Fruit fly (Drosophila melanogaster) whole organism, pupa: ENCODE measurements around the gene CG18304.
A peak's percentile ranks its signal among the peaks of the same experiment; 100 is the strongest.

Experiments used
- CG10348 ChIP-seq: fragments of 200-800 bp; sonication (Bioruptor generic); IDR thresholded peaks from 2 replicates; pipeline ENCODE4 v1.3.6; 2022; ENCODE audit warnings: missing biosample characterization, missing genetic modification characterization
- CG12605 ChIP-seq: fragments of 200-800 bp; sonication (Bioruptor generic); IDR thresholded peaks from 2 replicates; pipeline ENCODE4 v1.3.6; 2022; ENCODE audit warnings: missing biosample characterization, missing genetic modification characterization
- CG13204 ChIP-seq: fragments of 200-800 bp; sonication (Bioruptor generic); optimal IDR thresholded peaks from 2 replicates; lab custom pipeline; 2018; ENCODE audit warnings: missing biosample characterization, mild to moderate bottlenecking, missing genetic modification characterization, moderate library complexity
- CG14655 ChIP-seq: fragments of 200-800 bp; sonication (Bioruptor generic); optimal IDR thresholded peaks from 3 replicates; lab custom pipeline; 2017; ENCODE audit warnings: mild to moderate bottlenecking, missing biosample characterization, missing genetic modification reagents, missing genetic modification characterization
- CG15710 ChIP-seq: fragments of 200-800 bp; sonication (Bioruptor generic); optimal IDR thresholded peaks from 2 replicates; lab custom pipeline; 2018; ENCODE audit warnings: missing biosample characterization, mild to moderate bottlenecking, missing genetic modification characterization, moderate library complexity
- CG17806 ChIP-seq: fragments of 200-800 bp; sonication (Bioruptor generic); optimal IDR thresholded peaks from 2 replicates; lab custom pipeline; 2018; ENCODE audit warnings: missing biosample characterization, mild to moderate bottlenecking, missing genetic modification characterization, moderate library complexity
- CG32121 ChIP-seq: fragments of 200-800 bp; sonication (Bioruptor generic); IDR thresholded peaks from 2 replicates; pipeline ENCODE4 v1.3.6; 2022; ENCODE audit warnings: missing biosample characterization, missing genetic modification characterization
- CG34367 ChIP-seq: fragments of 200-800 bp; sonication (Bioruptor generic); optimal IDR thresholded peaks from 2 replicates; lab custom pipeline; 2018; ENCODE audit warnings: missing biosample characterization, mild to moderate bottlenecking, missing genetic modification characterization
- CG4496 ChIP-seq: fragments of 200-800 bp; sonication (Bioruptor generic); IDR thresholded peaks from 3 replicates; pipeline ENCODE4 v1.3.6; 2022; ENCODE audit warnings: missing biosample characterization, missing genetic modification characterization
- CG8159 ChIP-seq: fragments of 200-800 bp; sonication (Bioruptor generic); optimal IDR thresholded peaks from 3 replicates; lab custom pipeline; 2018; ENCODE audit warnings: missing biosample characterization, mild to moderate bottlenecking, missing genetic modification characterization, moderate library complexity
- CG8301 ChIP-seq: fragments of 200-800 bp; sonication (Bioruptor generic); optimal IDR thresholded peaks from 2 replicates; lab custom pipeline; 2018; ENCODE audit warnings: missing biosample characterization, mild to moderate bottlenecking, missing genetic modification characterization
- CG9948 ChIP-seq: fragments of 200-800 bp; sonication (Bioruptor generic); optimal IDR thresholded peaks from 2 replicates; lab custom pipeline; 2018; ENCODE audit warnings: missing biosample characterization, mild to moderate bottlenecking, missing genetic modification characterization, moderate library complexity
- D1 ChIP-seq: fragments of 200-800 bp; sonication (Bioruptor generic); optimal IDR thresholded peaks from 2 replicates; lab custom pipeline; 2018; ENCODE audit warnings: missing biosample characterization, mild to moderate bottlenecking, missing genetic modification characterization, moderate library complexity
- EcR ChIP-seq: fragments of 200-800 bp; sonication (Bioruptor generic); optimal IDR thresholded peaks from 3 replicates; lab custom pipeline; 2019; ENCODE audit warnings: missing biosample characterization, missing genetic modification characterization, mild to moderate bottlenecking, moderate library complexity, missing genetic modification reagents
- Ets98B ChIP-seq: fragments of 200-800 bp; sonication (Bioruptor generic); IDR thresholded peaks from 2 replicates; pipeline ENCODE4 v1.3.6; 2022; ENCODE audit warnings: missing biosample characterization, missing genetic modification characterization
- Pif1A ChIP-seq: fragments of 200-800 bp; sonication (Bioruptor generic); optimal IDR thresholded peaks from 3 replicates; lab custom pipeline; 2016; ENCODE audit warnings: missing biosample characterization, missing genetic modification characterization
- Pif1B ChIP-seq: fragments of 200-800 bp; sonication (Bioruptor generic); optimal IDR thresholded peaks from 3 replicates; lab custom pipeline; 2016; ENCODE audit warnings: missing biosample characterization, missing genetic modification characterization
- Snoo ChIP-seq: fragments of 200-800 bp; sonication (Bioruptor generic); optimal IDR thresholded peaks from 3 replicates; lab custom pipeline; 2017; ENCODE audit warnings: missing biosample characterization, mild to moderate bottlenecking, missing genetic modification characterization, inconsistent platforms
- fd96Ca ChIP-seq: fragments of 200-800 bp; sonication (Bioruptor generic); IDR thresholded peaks from 3 replicates; pipeline ENCODE4 v1.3.6; 2022; ENCODE audit warnings: missing biosample characterization, missing genetic modification characterization
- gl ChIP-seq: fragments of 200-800 bp; sonication (Bioruptor generic); optimal IDR thresholded peaks from 2 replicates; lab custom pipeline; 2018; ENCODE audit warnings: missing biosample characterization, mild to moderate bottlenecking, missing genetic modification characterization
- rn ChIP-seq: fragments of 200-800 bp; sonication (Bioruptor generic); IDR thresholded peaks from 2 replicates; pipeline ENCODE4 v1.3.6; 2022; ENCODE audit warnings: missing biosample characterization, missing genetic modification characterization

Gene CG18304

DNA sequence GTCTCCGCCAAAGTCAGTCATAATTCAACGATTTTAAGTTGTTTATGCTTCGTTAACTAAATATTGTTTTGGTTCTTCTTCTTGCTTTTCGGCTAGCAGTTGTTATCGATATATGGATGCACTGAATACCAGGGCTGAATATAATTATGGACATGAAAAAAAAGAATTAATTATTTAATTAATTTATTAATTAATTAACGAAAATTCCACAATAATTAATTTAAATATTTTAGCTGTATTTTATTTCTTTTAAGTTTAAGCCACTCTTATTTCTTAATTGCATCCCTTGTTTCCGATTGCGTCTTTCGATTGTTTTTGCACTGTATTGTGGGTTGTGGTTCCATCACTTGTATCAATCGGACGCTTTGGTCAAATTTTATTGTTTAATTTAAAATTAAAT lies 7.5 kb upstream of the CG18304 start, which contains the start of the genes Gas41 and SA1:
TSS of gene Gas41 (minus strand) at position 112 of the 400 bp plus-strand sequence.
TSS of gene SA1 (plus strand) at position 326 of the 400 bp plus-strand sequence.
- TF ChIP-seq Pif1A (GFP tag; lab: Kevin White, UChicago) (no peak), CG12605 (GFP tag; lab: Robert Waterston, UW) (no peak), Ets98B (GFP tag; lab: Robert Waterston, UW) (peak; percentile 85), Snoo (tag; lab: Kevin White, UChicago) (peak; percentile 30), CG8301 (tag; lab: Kevin White, UChicago) (no peak), CG32121 (GFP tag; lab: Robert Waterston, UW) (peak; percentile 86), CG9948 (tag; lab: Kevin White, UChicago) (peak; percentile 82), fd96Ca (no peak), CG17806 (tag; lab: Kevin White, UChicago) (peak; percentile 86), EcR (no peak), D1 (tag; lab: Kevin White, UChicago) (no peak), CG4496 (GFP tag; lab: Robert Waterston, UW) (peak; percentile 87), CG34367 (tag; lab: Kevin White, UChicago) (peak; percentile 48), CG13204 (GFP tag; lab: Kevin White, UChicago) (no peak), CG8159 (tag; lab: Kevin White, UChicago) (peak; percentile 82), gl (tag; lab: Kevin White, UChicago) (peak; percentile 25), CG14655 (no peak), CG15710 (peak; percentile 92), rn (GFP tag; lab: Robert Waterston, UW) (peak; percentile 70), CG10348 (GFP tag; lab: Robert Waterston, UW) (no peak), Pif1B (GFP tag; lab: Kevin White, UChicago) (no peak)

- TF ChIP-seq CG12605 (GFP tag; lab: Robert Waterston, UW) (peak; percentile 42; the same call in 1 of the 2 replicates), CG9948 (tag; lab: Kevin White, UChicago) (no peak), EcR (peak; percentile 58), CG34367 (tag; lab: Kevin White, UChicago) (peak; percentile 8)
These were observed 5.9 kb upstream of the CG18304 start, which contains the start of gene ihog for dm6 chr2L:6948540-6948942. Gene ihog (minus strand): TSS chr2L:6948808.

DNA sequence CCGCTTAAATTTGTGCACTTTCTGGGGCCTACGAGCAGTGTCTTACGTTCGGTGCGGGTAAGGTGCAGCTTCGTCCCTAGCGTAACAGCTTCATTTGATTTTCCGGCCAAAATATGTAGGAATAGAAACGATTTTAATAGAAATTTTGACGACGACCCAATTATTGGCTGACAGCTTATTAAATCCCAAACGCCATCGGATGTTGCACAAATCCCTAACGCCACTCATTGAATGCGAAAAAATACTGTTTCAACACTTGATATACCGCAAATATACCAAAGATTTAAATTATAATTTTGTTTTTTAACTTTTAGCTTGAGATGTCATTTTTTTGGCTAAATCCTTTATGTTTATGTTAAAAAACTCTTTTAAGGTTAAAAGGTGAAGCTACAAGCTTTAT lies 2.5 kb upstream of the CG18304 start, which contains the start of gene Fgop2:
TSS of gene Fgop2 (minus strand) at position 202 of the 400 bp plus-strand sequence.
- TF ChIP-seq rn (GFP tag; lab: Robert Waterston, UW): no peak
- no peak for TF ChIP-seq CG13204 (GFP tag; lab: Kevin White, UChicago)
- TF ChIP-seq CG32121 (GFP tag; lab: Robert Waterston, UW): no peak
- no peak for TF ChIP-seq CG12605 (GFP tag; lab: Robert Waterston, UW)
- no peak for TF ChIP-seq CG8301 (tag; lab: Kevin White, UChicago)

DNA sequence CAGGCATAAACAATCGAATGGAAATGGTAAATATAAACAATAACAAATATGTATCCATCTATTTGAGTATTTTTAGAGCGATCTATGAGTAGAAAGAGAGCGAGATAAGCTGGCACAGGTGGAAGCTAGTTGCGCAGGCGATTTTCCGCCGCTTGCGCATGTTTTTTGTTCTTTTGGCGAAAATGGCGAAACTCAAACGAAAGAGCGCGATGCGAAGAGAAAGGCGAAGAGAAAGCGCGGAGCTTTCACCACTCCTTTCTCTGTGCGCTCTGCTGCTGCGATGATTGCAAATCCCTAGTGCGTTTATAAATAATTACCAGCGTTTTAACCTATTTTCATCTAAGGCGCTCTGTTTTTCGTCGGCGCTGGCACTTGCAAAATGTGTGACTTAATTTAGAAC lies 883 bp downstream of the CG18304 start:
- no peak for TF ChIP-seq CG14655
- no peak for TF ChIP-seq CG8159 (tag; lab: Kevin White, UChicago)
- no peak for TF ChIP-seq Pif1A (GFP tag; lab: Kevin White, UChicago)
- no peak for TF ChIP-seq CG10348 (GFP tag; lab: Robert Waterston, UW)
- TF ChIP-seq CG32121 (GFP tag; lab: Robert Waterston, UW): no peak
- no peak for TF ChIP-seq EcR
- no peak for TF ChIP-seq fd96Ca
- TF ChIP-seq CG12605 (GFP tag; lab: Robert Waterston, UW): no peak
- no peak for TF ChIP-seq gl (tag; lab: Kevin White, UChicago)
- no peak for TF ChIP-seq D1 (tag; lab: Kevin White, UChicago)
- TF ChIP-seq Pif1B (GFP tag; lab: Kevin White, UChicago): no peak
- no peak for TF ChIP-seq CG13204 (GFP tag; lab: Kevin White, UChicago)
- no peak for TF ChIP-seq CG9948 (tag; lab: Kevin White, UChicago)
- no peak for TF ChIP-seq Ets98B (GFP tag; lab: Robert Waterston, UW)
- no peak for TF ChIP-seq Snoo (tag; lab: Kevin White, UChicago)
- TF ChIP-seq CG8301 (tag; lab: Kevin White, UChicago): no peak
- TF ChIP-seq rn (GFP tag; lab: Robert Waterston, UW): no peak
- TF ChIP-seq CG15710: no peak

DNA sequence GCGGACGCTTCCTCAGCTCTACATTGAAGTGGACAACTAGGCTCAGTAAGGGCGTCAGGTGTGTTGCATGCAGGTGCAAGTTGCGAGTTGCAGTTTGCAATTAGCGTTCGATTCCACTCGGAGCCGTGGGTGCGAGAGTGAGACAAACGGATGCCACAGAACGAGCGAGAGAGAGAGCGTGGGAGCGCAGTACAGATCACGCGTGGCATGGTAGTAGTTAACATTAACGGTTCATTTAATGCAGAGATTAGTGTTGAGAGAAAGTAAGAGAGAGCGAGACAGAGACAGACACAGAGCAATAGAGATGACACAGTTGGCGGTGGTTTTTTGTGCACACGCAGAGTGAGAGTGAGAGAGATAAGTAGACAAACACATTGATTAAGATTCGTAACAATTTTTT lies 2.9 kb downstream of the CG18304 start:
- no peak for TF ChIP-seq CG12605 (GFP tag; lab: Robert Waterston, UW)
- TF ChIP-seq CG32121 (GFP tag; lab: Robert Waterston, UW): peak; percentile 7; the same call in 1 of the 2 replicates

dm6 chr2L:6931821-6932220 lies 10.8 kb downstream of the CG18304 start, which contains the start of gene CG43232:
Gene CG43232 (plus strand): TSS chr2L:6932121.
- TF ChIP-seq rn (GFP tag; lab: Robert Waterston, UW) (no peak), CG8159 (tag; lab: Kevin White, UChicago) (no peak), CG4496 (GFP tag; lab: Robert Waterston, UW) (no peak), CG10348 (GFP tag; lab: Robert Waterston, UW) (no peak), CG32121 (GFP tag; lab: Robert Waterston, UW) (no peak), CG13204 (GFP tag; lab: Kevin White, UChicago) (no peak), Pif1A (GFP tag; lab: Kevin White, UChicago) (no peak), Snoo (tag; lab: Kevin White, UChicago) (no peak), CG8301 (tag; lab: Kevin White, UChicago) (no peak), Ets98B (GFP tag; lab: Robert Waterston, UW) (no peak), CG14655 (no peak), CG17806 (tag; lab: Kevin White, UChicago) (no peak), gl (tag; lab: Kevin White, UChicago) (no peak), CG12605 (GFP tag; lab: Robert Waterston, UW) (no peak), CG34367 (tag; lab: Kevin White, UChicago) (no peak), D1 (tag; lab: Kevin White, UChicago) (no peak), fd96Ca (no peak)
